Worm (Caenorhabditis elegans) whole organism, early embryonic: Measurements from ENCODE around the gene cdkl-1.

Experiments used
- B0310.2 ChIP-seq: sonication (generic microtip); optimal IDR thresholded peaks from 2 replicates; lab custom pipeline; 2016; ENCODE audit warnings: mild to moderate bottlenecking, missing genetic modification characterization, missing compliant biosample characterization
- F13C5.2 ChIP-seq: sonication (generic microtip); optimal IDR thresholded peaks from 2 replicates; lab custom pipeline; 2017; ENCODE audit warnings: mild to moderate bottlenecking, missing genetic modification characterization, inconsistent platforms, missing compliant biosample characterization
- ama-1 ChIP-seq: fragments of 150-350 bp; optimal IDR thresholded peaks from 2 replicates; lab custom pipeline; 2014
- ceh-13 ChIP-seq: fragments of 200-800 bp; sonication (Bioruptor generic); optimal IDR thresholded peaks from 2 replicates; lab custom pipeline; 2018; ENCODE audit warnings: mild to moderate bottlenecking, missing genetic modification characterization, missing compliant biosample characterization
- ceh-36 ChIP-seq: sonication (generic microtip); optimal IDR thresholded peaks from 2 replicates; lab custom pipeline; 2016; ENCODE audit warnings: missing genetic modification characterization, inconsistent platforms, missing compliant biosample characterization
- ets-7 ChIP-seq: sonication (generic microtip); optimal IDR thresholded peaks from 2 replicates; lab custom pipeline; 2016; ENCODE audit warnings: missing genotype, missing genetic modification characterization, missing compliant biosample characterization
- flt-1 ChIP-seq: fragments of 200-800 bp; sonication (Bioruptor generic); IDR thresholded peaks from 2 replicates; pipeline ENCODE4 v1.3.6; 2022; ENCODE audit warnings: missing genetic modification characterization, missing compliant biosample characterization
- hmg-4 ChIP-seq: fragments of 200-800 bp; sonication (Bioruptor generic); optimal IDR thresholded peaks from 2 replicates; lab custom pipeline; 2018; ENCODE audit warnings: mild to moderate bottlenecking, missing genetic modification characterization, missing compliant biosample characterization
- pes-1 ChIP-seq: fragments of 200-800 bp; sonication (Bioruptor generic); IDR thresholded peaks from 2 replicates; pipeline ENCODE4 v1.3.6; 2022; ENCODE audit warnings: missing genetic modification reagents, missing genetic modification characterization, missing compliant biosample characterization
- scrt-1 ChIP-seq: fragments of 200-800 bp; sonication (Bioruptor generic); IDR thresholded peaks from 2 replicates; pipeline ENCODE4 v1.3.6; 2022; ENCODE audit warnings: missing genetic modification characterization, missing compliant biosample characterization
- sea-1 ChIP-seq: fragments of 200-800 bp; sonication (Bioruptor generic); conservative IDR thresholded peaks from 2 replicates; pipeline ENCODE4 v1.3.6; 2022; ENCODE audit warnings: missing genetic modification characterization, missing compliant biosample characterization
- tbx-11 ChIP-seq: fragments of 200-800 bp; sonication (Bioruptor generic); IDR thresholded peaks from 2 replicates; pipeline ENCODE4 v1.3.6; 2022; ENCODE audit warnings: missing genetic modification characterization, missing compliant biosample characterization
- tbx-37 ChIP-seq: fragments of 200-800 bp; sonication (Bioruptor generic); conservative IDR thresholded peaks from 2 replicates; pipeline ENCODE4 v1.3.6; 2022; ENCODE audit warnings: missing genetic modification reagents, missing genetic modification characterization, missing compliant biosample characterization
- tra-4 ChIP-seq: sonication (generic microtip); optimal IDR thresholded peaks from 2 replicates; lab custom pipeline; 2017; ENCODE audit warnings: missing genetic modification characterization, missing compliant biosample characterization

ce11 chrV:11093163-11094091 is 5.3 kb upstream of the cdkl-1 start, which contains the start of gene lact-8:
- no peak for TF ChIP-seq ama-1 (lab: Kevin White, UChicago)
- TF ChIP-seq hmg-4 (GFP tag; lab: Kevin White, UChicago) = no peak
- TF ChIP-seq tbx-37 (GFP tag; lab: Robert Waterston, UW) = no peak
- TF ChIP-seq ceh-13 (GFP tag; lab: Kevin White, UChicago) = no peak
- TF ChIP-seq flt-1 = no peak
- TF ChIP-seq pes-1 = no peak
- no peak for TF ChIP-seq sea-1 (GFP tag; lab: Robert Waterston, UW)
- no peak for TF ChIP-seq ceh-36 (tag; lab: Kevin White, UChicago)
- no peak for TF ChIP-seq F13C5.2 (tag; lab: Kevin White, UChicago)
- TF ChIP-seq scrt-1 = no peak
- TF ChIP-seq tbx-11 (GFP tag; lab: Robert Waterston, UW) = no peak
- TF ChIP-seq tra-4 (tag; lab: Kevin White, UChicago) = no peak
- no peak for TF ChIP-seq B0310.2 (tag; lab: Kevin White, UChicago)
- no peak for TF ChIP-seq ets-7
